Worm (Caenorhabditis elegans) whole organism, mixed stage, embryonic: ENCODE results near the gene C31H2.14.

Source experiments
- M03D4.4 ChIP-seq: sonication (generic microtip); optimal IDR thresholded peaks from 2 replicates; lab custom pipeline; 2017; ENCODE audit warnings: mild to moderate bottlenecking, missing genetic modification characterization, missing compliant biosample characterization
- ces-1 ChIP-seq: fragments of 150-350 bp; optimal IDR thresholded peaks from 2 replicates; lab custom pipeline; 2014; ENCODE audit warnings: missing biosample characterization, missing genetic modification reagents, missing genetic modification characterization
- lin-13 ChIP-seq: fragments of 150-350 bp; optimal IDR thresholded peaks from 2 replicates; lab custom pipeline; 2014; ENCODE audit warnings: missing biosample characterization, missing genetic modification characterization
- lsy-2 ChIP-seq: fragments of 150-350 bp; optimal IDR thresholded peaks from 2 replicates; lab custom pipeline; 2014; ENCODE audit warnings: missing biosample characterization, missing genetic modification characterization
- mep-1 ChIP-seq: fragments of 150-350 bp; optimal IDR thresholded peaks from 2 replicates; lab custom pipeline; 2017; ENCODE audit warnings: missing biosample characterization, missing genetic modification reagents, missing genetic modification characterization, inconsistent platforms
- mls-2 ChIP-seq: sonication (generic microtip); optimal IDR thresholded peaks from 2 replicates; lab custom pipeline; 2016; ENCODE audit warnings: mild to moderate bottlenecking, missing genetic modification characterization, moderate library complexity, missing compliant biosample characterization
- nhr-76 ChIP-seq: sonication (generic microtip); optimal IDR thresholded peaks from 2 replicates; lab custom pipeline; 2017; ENCODE audit warnings: missing biosample characterization, missing genetic modification characterization
- unc-39 ChIP-seq: fragments of 150-350 bp; optimal IDR thresholded peaks from 2 replicates; lab custom pipeline; 2014; ENCODE audit warnings: missing biosample characterization, missing genetic modification characterization
- ztf-11 ChIP-seq: fragments of 150-350 bp; optimal IDR thresholded peaks from 2 replicates; lab custom pipeline; 2014; ENCODE audit warnings: missing biosample characterization, missing genetic modification characterization

DNA sequence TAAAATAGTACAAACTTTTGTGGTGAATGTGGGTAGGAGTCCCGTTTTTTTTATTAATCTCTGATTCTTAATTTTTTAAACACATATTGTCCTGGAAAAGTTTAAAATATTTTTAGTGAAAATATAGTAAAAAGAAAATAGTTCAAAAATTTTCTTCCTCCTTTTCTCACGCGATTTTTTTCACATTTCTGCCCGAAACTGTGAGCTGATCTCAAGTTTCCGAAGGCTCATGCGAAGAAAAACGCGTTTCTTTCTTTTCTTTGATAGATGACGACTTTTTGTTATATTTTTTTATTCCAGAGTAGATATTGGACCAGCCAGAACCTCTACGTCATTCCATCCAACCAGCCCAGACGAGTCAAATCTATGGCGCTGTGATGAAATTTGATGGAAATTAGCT lies 35.9 kb downstream of the C31H2.14 start, which contains the start of gene T03G11.9:
- no peak for TF ChIP-seq lin-13
- no peak for TF ChIP-seq ces-1 (GFP tag; lab: Kevin White, UChicago)
- no peak for TF ChIP-seq unc-39 (tag; lab: Kevin White, UChicago)
- TF ChIP-seq ztf-11 (tag; lab: Kevin White, UChicago): no peak
- no peak for TF ChIP-seq mep-1 (tag; lab: Kevin White, UChicago)
- TF ChIP-seq M03D4.4 (tag; lab: Kevin White, UChicago): no peak
- TF ChIP-seq mls-2 (tag; lab: Kevin White, UChicago): no peak
- TF ChIP-seq lsy-2: no peak
- no peak for TF ChIP-seq nhr-76 (tag; lab: Kevin White, UChicago)
